Worm (Caenorhabditis elegans) whole organism, late embryonic: ENCODE measurements around the gene cyp-33C7.
"Not testable (repeated sequence)": the region's sequence is repeated elsewhere in the genome, so short reads cannot be mapped to it uniquely, and the experiment has no call there.

ENCODE experiments used
- K02D7.2 ChIP-seq: sonication (generic microtip); optimal IDR thresholded peaks from 2 replicates; lab custom pipeline; 2017; ENCODE audit warnings: mild to moderate bottlenecking, missing genetic modification characterization, missing compliant biosample characterization
- K09A11.1 ChIP-seq: sonication (generic microtip); optimal IDR thresholded peaks from 2 replicates; lab custom pipeline; 2017; ENCODE audit warnings: antibody characterized with exemption, mild to moderate bottlenecking, missing genetic modification characterization, missing compliant biosample characterization; ENCODE audit not compliant: insufficient read depth
- Y22D7AL.16 ChIP-seq: sonication (generic microtip); optimal IDR thresholded peaks from 2 replicates; lab custom pipeline; 2016; ENCODE audit warnings: missing genetic modification characterization, missing compliant biosample characterization
- ahr-1 ChIP-seq: sonication (generic microtip); optimal IDR thresholded peaks from 2 replicates; lab custom pipeline; 2016; ENCODE audit warnings: missing genetic modification characterization, missing compliant biosample characterization
- ceh-14 ChIP-seq: sonication (generic microtip); optimal IDR thresholded peaks from 2 replicates; lab custom pipeline; 2016; ENCODE audit warnings: missing genotype, missing genetic modification characterization, missing compliant biosample characterization
- ceh-18 ChIP-seq: sonication (generic microtip); optimal IDR thresholded peaks from 2 replicates; lab custom pipeline; 2016; ENCODE audit warnings: missing genetic modification characterization, missing compliant biosample characterization
- ceh-24 ChIP-seq: sonication (generic microtip); optimal IDR thresholded peaks from 2 replicates; lab custom pipeline; 2016; ENCODE audit warnings: mild to moderate bottlenecking, missing genetic modification characterization, missing compliant biosample characterization
- ceh-30 ChIP-seq: fragments of 150-350 bp; optimal IDR thresholded peaks from 2 replicates; lab custom pipeline; 2014; ENCODE audit warnings: missing biosample characterization, missing genetic modification characterization
- ceh-34 ChIP-seq: sonication (generic microtip); optimal IDR thresholded peaks from 2 replicates; lab custom pipeline; 2016; ENCODE audit warnings: mild to moderate bottlenecking, missing genetic modification characterization, missing compliant biosample characterization
- ceh-45 ChIP-seq: fragments of 200-800 bp; sonication (Bioruptor generic); IDR thresholded peaks from 2 replicates; pipeline ENCODE4 v1.3.6; 2022; ENCODE audit warnings: missing genetic modification reagents, missing genetic modification characterization, missing compliant biosample characterization
- ceh-6 ChIP-seq: fragments of 200-800 bp; sonication (Bioruptor generic); optimal IDR thresholded peaks from 2 replicates; lab custom pipeline; 2018; ENCODE audit warnings: mild to moderate bottlenecking, missing genetic modification characterization, missing compliant biosample characterization
- ceh-9 ChIP-seq: sonication (generic microtip); optimal IDR thresholded peaks from 2 replicates; lab custom pipeline; 2016; ENCODE audit warnings: mild to moderate bottlenecking, missing genetic modification characterization, inconsistent platforms, missing compliant biosample characterization
- dmd-4 ChIP-seq: sonication (generic microtip); optimal IDR thresholded peaks from 2 replicates; lab custom pipeline; 2016; ENCODE audit warnings: borderline replicate concordance, missing genetic modification characterization, missing compliant biosample characterization
- dve-1 ChIP-seq: sonication (generic microtip); optimal IDR thresholded peaks from 2 replicates; lab custom pipeline; 2017; ENCODE audit warnings: antibody characterized with exemption, mild to moderate bottlenecking, missing genetic modification characterization, missing compliant biosample characterization
- elt-2 ChIP-seq: sonication (generic microtip); optimal IDR thresholded peaks from 2 replicates; lab custom pipeline; 2016; ENCODE audit warnings: missing genetic modification reagents, missing genetic modification characterization, missing compliant biosample characterization
- eyg-1 ChIP-seq: sonication (generic microtip); optimal IDR thresholded peaks from 2 replicates; lab custom pipeline; 2016; ENCODE audit warnings: missing genotype, missing genetic modification characterization, missing compliant biosample characterization
- fax-1 ChIP-seq: sonication (generic microtip); optimal IDR thresholded peaks from 2 replicates; lab custom pipeline; 2016; ENCODE audit warnings: missing genotype, missing genetic modification characterization, missing compliant biosample characterization
- fkh-10 ChIP-seq: fragments of 150-350 bp; optimal IDR thresholded peaks from 2 replicates; lab custom pipeline; 2014; ENCODE audit warnings: missing biosample characterization, missing genetic modification reagents, missing genetic modification characterization
- fkh-6 ChIP-seq: sonication (generic microtip); optimal IDR thresholded peaks from 2 replicates; lab custom pipeline; 2016; ENCODE audit warnings: missing genetic modification characterization, missing compliant biosample characterization
- hlh-13 ChIP-seq: fragments of 200-800 bp; sonication (Bioruptor generic); optimal IDR thresholded peaks from 2 replicates; lab custom pipeline; 2018; ENCODE audit warnings: mild to moderate bottlenecking, missing genetic modification characterization, missing compliant biosample characterization
- hlh-15 ChIP-seq: sonication (generic microtip); optimal IDR thresholded peaks from 2 replicates; lab custom pipeline; 2016; ENCODE audit warnings: missing genetic modification characterization, missing compliant biosample characterization
- hlh-30 ChIP-seq: sonication (generic microtip); optimal IDR thresholded peaks from 2 replicates; lab custom pipeline; 2017; ENCODE audit warnings: antibody characterized with exemption, missing genetic modification characterization, missing compliant biosample characterization; ENCODE audit not compliant: insufficient read depth
- hlh-8 ChIP-seq: sonication (generic microtip); optimal IDR thresholded peaks from 2 replicates; lab custom pipeline; 2016; ENCODE audit warnings: missing genotype, missing genetic modification characterization, missing compliant biosample characterization
- lim-6 ChIP-seq: sonication (generic microtip); optimal IDR thresholded peaks from 2 replicates; lab custom pipeline; 2016; ENCODE audit warnings: missing genetic modification characterization, missing compliant biosample characterization
- lin-11 ChIP-seq: fragments of 200-800 bp; sonication (Bioruptor generic); optimal IDR thresholded peaks from 2 replicates; lab custom pipeline; 2018; ENCODE audit warnings: mild to moderate bottlenecking, missing genetic modification characterization, missing compliant biosample characterization
- madf-2 ChIP-seq: sonication (generic microtip); optimal IDR thresholded peaks from 2 replicates; lab custom pipeline; 2017; ENCODE audit warnings: missing genetic modification characterization, missing compliant biosample characterization
- mec-3 ChIP-seq: sonication (generic microtip); optimal IDR thresholded peaks from 2 replicates; lab custom pipeline; 2016; ENCODE audit warnings: borderline replicate concordance, missing genetic modification characterization, missing compliant biosample characterization
- nfya-1 ChIP-seq: sonication (generic microtip); optimal IDR thresholded peaks from 2 replicates; lab custom pipeline; 2017; ENCODE audit warnings: missing genetic modification characterization, mild to moderate bottlenecking, missing compliant biosample characterization, antibody characterized with exemption, moderate library complexity
- nhr-11 ChIP-seq: fragments of 150-350 bp; optimal IDR thresholded peaks from 2 replicates; lab custom pipeline; 2014; ENCODE audit warnings: missing biosample characterization, missing genetic modification characterization
- nhr-232 ChIP-seq: sonication (generic microtip); optimal IDR thresholded peaks from 2 replicates; lab custom pipeline; 2016; ENCODE audit warnings: missing genetic modification characterization, missing compliant biosample characterization
- npax-4 ChIP-seq: sonication (generic microtip); optimal IDR thresholded peaks from 2 replicates; lab custom pipeline; 2016; ENCODE audit warnings: missing genetic modification characterization, missing compliant biosample characterization
- pha-4 ChIP-seq: fragments of 150-350 bp; optimal IDR thresholded peaks from 2 replicates; lab custom pipeline; 2018; ENCODE audit warnings: missing biosample characterization, missing genetic modification reagents, missing genetic modification characterization
- pqm-1 ChIP-seq: sonication (generic microtip); optimal IDR thresholded peaks from 2 replicates; lab custom pipeline; 2016; ENCODE audit warnings: missing genetic modification characterization, missing compliant biosample characterization
- pros-1 ChIP-seq: fragments of 150-350 bp; optimal IDR thresholded peaks from 2 replicates; lab custom pipeline; 2014; ENCODE audit warnings: missing biosample characterization, missing genetic modification reagents, missing genetic modification characterization
- sox-4 ChIP-seq: sonication (generic microtip); optimal IDR thresholded peaks from 2 replicates; lab custom pipeline; 2017; ENCODE audit warnings: mild to moderate bottlenecking, missing genetic modification characterization, inconsistent platforms, missing compliant biosample characterization
- ttx-3 ChIP-seq: sonication (generic microtip); optimal IDR thresholded peaks from 2 replicates; lab custom pipeline; 2016; ENCODE audit warnings: missing genetic modification reagents, missing genetic modification characterization, missing compliant biosample characterization
- unc-3 ChIP-seq, 2 experiments: fragments of 200-800 bp in 1 of 2; sonication (Bioruptor generic) in 1 of 2; sonication (generic microtip) in 1 of 2; conservative IDR thresholded peaks in 1 of 2; optimal IDR thresholded peaks in 1 of 2; 2 replicates each; pipeline versions ENCODE4 v1.3.6 to Lab custom; 2016 to 2022; ENCODE audit warnings: missing compliant biosample characterization in 2 of 2, missing genetic modification characterization in 2 of 2, missing genetic modification reagents in 1 of 2
- ztf-16 ChIP-seq: sonication (generic microtip); optimal IDR thresholded peaks from 2 replicates; lab custom pipeline; 2017; ENCODE audit warnings: missing genetic modification characterization, missing compliant biosample characterization

cyp-33C7 gene

ce11 chrV:2251774-2252173 is 1.4 kb downstream of the cyp-33C7 start:
- TF ChIP-seq nhr-232 (no peak), madf-2 (tag; lab: Kevin White, UChicago) (no peak), pqm-1 (no peak), ceh-45 (GFP tag; lab: Robert Waterston, UW) (no peak), elt-2 (tag; lab: Kevin White, UChicago) (no peak), dmd-4 (tag; lab: Kevin White, UChicago) (no peak), ttx-3 (no peak), ceh-18 (no peak), fkh-6 (tag; lab: Kevin White, UChicago) (no peak)

ce11 chrV:2254553-2255124 is 4.3 kb downstream of the cyp-33C7 start, which contains the start of gene str-253:
TSS of gene str-253 (minus strand) at chrV:2254603.
- no peak for TF ChIP-seq fkh-10

- not testable (repeated sequence) for TF ChIP-seq ceh-34; ceh-14 (tag; lab: Kevin White, UChicago); lin-11 (tag; lab: Kevin White, UChicago)
- TF ChIP-seq, all 69 proteins: peak for 0; not testable (repeated sequence) for 69
Measured at ce11 chrV:2255191-2255590, 4.9 kb downstream of the cyp-33C7 start, which contains the start of gene F41B5.1. TSS of gene F41B5.1 (plus strand) at chrV:2255533.

ce11 chrV:2259750-2260149 is 9.4 kb downstream of the cyp-33C7 start, which contains the start of gene nhr-182:
TSS of gene nhr-182 (minus strand) at chrV:2259927.
- TF ChIP-seq Y22D7AL.16 (tag; lab: Kevin White, UChicago): no peak
- no peak for TF ChIP-seq npax-4 (tag; lab: Kevin White, UChicago)
- no peak for TF ChIP-seq hlh-13 (GFP tag; lab: Kevin White, UChicago)
- TF ChIP-seq ztf-16: no peak
- TF ChIP-seq K02D7.2 (tag; lab: Kevin White, UChicago): no peak
- no peak for TF ChIP-seq ttx-3
- TF ChIP-seq ahr-1 (tag; lab: Kevin White, UChicago): no peak
- TF ChIP-seq ceh-6 (GFP tag; lab: Kevin White, UChicago): no peak
- no peak for TF ChIP-seq sox-4 (tag; lab: Kevin White, UChicago)
- TF ChIP-seq ceh-34: no peak
- TF ChIP-seq fkh-6 (tag; lab: Kevin White, UChicago): no peak
- no peak for TF ChIP-seq pros-1 (tag; lab: Kevin White, UChicago)
- TF ChIP-seq lin-11 (tag; lab: Kevin White, UChicago): no peak
- no peak for TF ChIP-seq hlh-15 (tag; lab: Kevin White, UChicago)
- TF ChIP-seq ceh-30 (tag; lab: Kevin White, UChicago): no peak
- TF ChIP-seq ceh-9 (tag; lab: Kevin White, UChicago): no peak
- TF ChIP-seq K09A11.1: no peak
- TF ChIP-seq dve-1 (tag; lab: Kevin White, UChicago): no peak
- no peak for TF ChIP-seq ceh-45 (GFP tag; lab: Robert Waterston, UW)
- TF ChIP-seq, all 69 proteins: peak for 0

DNA sequence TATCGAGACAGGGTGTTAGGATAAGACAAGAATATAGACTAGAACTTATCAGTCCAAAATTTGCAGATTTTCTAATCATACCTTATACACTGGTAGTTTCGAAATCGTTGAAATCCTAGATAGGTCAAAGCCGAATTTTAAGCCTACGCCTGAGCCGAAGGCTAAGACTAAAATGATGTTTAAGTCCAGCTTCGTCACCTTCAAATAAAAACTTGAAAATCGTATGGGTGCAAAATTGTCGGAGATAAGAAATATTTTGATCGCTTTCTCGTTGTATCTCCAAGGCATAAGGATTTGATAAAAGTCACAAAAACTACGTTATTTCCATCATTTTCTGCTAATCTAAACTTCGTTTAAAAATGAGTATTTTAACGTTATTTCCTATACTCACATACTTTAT is 10.3 kb downstream of the cyp-33C7 start, which contains the start of gene F41B5.12:
Gene F41B5.12, plus strand, starts transcription at position 301 of the 400 bp plus-strand sequence.
- no peak for TF ChIP-seq ceh-9 (tag; lab: Kevin White, UChicago)
- TF ChIP-seq Y22D7AL.16 (tag; lab: Kevin White, UChicago): no peak
- TF ChIP-seq ttx-3: no peak
- no peak for TF ChIP-seq nfya-1 (tag; lab: Kevin White, UChicago)
- TF ChIP-seq hlh-13 (GFP tag; lab: Kevin White, UChicago): no peak
- TF ChIP-seq lim-6: no peak
- TF ChIP-seq ceh-24: no peak
- no peak for TF ChIP-seq hlh-8 (tag; lab: Kevin White, UChicago)
- no peak for TF ChIP-seq hlh-15 (tag; lab: Kevin White, UChicago)
- TF ChIP-seq ceh-14 (tag; lab: Kevin White, UChicago): no peak
- TF ChIP-seq mec-3 (tag; lab: Kevin White, UChicago): no peak
- no peak for TF ChIP-seq fkh-10
- TF ChIP-seq eyg-1 (tag; lab: Kevin White, UChicago): no peak
- no peak for TF ChIP-seq nhr-11 (tag; lab: Kevin White, UChicago)
- TF ChIP-seq pqm-1: no peak
- TF ChIP-seq pha-4: no peak
- TF ChIP-seq unc-3 (GFP tag; conservative IDR thresholded peaks at IDR 0.05; lab: Robert Waterston, UW): no peak
- TF ChIP-seq unc-3 (tag; optimal IDR thresholded peaks at IDR 0.05; lab: Kevin White, UChicago): no peak
- TF ChIP-seq fax-1 (tag; lab: Kevin White, UChicago): no peak
- no peak for TF ChIP-seq hlh-30
